Fruit fly (Drosophila melanogaster): ENCODE data around the gene CG31131.

DNA sequence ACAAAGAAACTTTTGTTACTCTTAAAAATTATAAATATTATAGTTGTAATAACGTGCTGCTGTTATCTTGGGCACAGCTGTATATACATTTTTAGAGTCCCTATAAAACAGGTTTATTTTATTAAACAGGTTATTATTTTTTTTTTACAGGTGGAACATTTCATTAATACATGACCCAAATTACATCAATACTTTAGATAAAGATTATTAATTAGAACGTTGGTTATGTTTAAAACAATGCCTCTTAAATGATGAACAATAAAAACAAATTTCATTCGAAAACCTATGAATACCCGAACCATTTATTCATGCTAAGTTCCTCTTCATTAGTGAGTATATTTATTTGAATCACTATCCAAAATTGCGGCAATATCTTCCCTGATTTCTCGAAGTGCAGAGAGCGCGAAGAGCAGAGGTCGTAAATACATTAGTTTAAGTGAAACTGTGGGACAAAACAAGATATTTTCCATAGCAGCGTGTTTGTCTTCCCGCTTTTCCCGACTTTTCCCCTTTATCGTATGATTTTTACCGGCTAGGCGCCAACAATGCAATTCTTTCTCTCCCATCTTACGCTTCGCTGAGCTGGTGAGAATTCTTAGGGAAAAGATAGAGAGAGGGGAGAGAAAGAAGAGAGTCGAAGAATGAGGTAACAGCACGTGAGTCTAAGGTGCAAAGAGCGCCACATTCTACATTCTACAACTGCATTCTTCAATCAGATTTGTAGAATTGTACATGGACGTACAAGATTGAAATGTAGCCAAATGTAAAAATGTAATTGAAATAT lies 25.8 kb upstream of the CG31131 start:
- TF ChIP-seq Sp1 (GFP tag; optimal IDR thresholded peaks at IDR 0.05) (no peak), h (GFP tag; optimal IDR thresholded peaks at IDR 0.05) (no peak), fru (GFP tag; optimal IDR thresholded peaks at IDR 0.05) (no peak), Hnf4 (GFP tag; optimal IDR thresholded peaks at IDR 0.05) (no peak), GATAd (GFP tag; optimal IDR thresholded peaks at IDR 0.05) (no peak), psq (GFP tag; optimal IDR thresholded peaks at IDR 0.05) (no peak), usp (GFP tag; optimal IDR thresholded peaks at IDR 0.05) (no peak), pan (optimal IDR thresholded peaks at IDR 0.05) (no peak), br (GFP tag; optimal IDR thresholded peaks at IDR 0.05) (no peak), HLH106 (tag; optimal IDR thresholded peaks at IDR 0.05) (peak; percentile 5), tai (GFP tag; optimal IDR thresholded peaks at IDR 0.05) (no peak), N (GFP tag; optimal IDR thresholded peaks at IDR 0.05) (no peak)

All from whole organism, wandering third instar larva.